Fruit fly (Drosophila melanogaster): ENCODE measurements around the gene CG15046.

The CG15046 gene

dm6 chrX:18537066-18537759, 47.8 kb upstream of the CG15046 start:
- TF ChIP-seq Myc (optimal IDR thresholded peaks at IDR 0.05), result no peak
- no peak for TF ChIP-seq usp (GFP tag; optimal IDR thresholded peaks at IDR 0.05)
- no peak for TF ChIP-seq Abd-B (GFP tag; optimal IDR thresholded peaks at IDR 0.05)
- TF ChIP-seq N (GFP tag; optimal IDR thresholded peaks at IDR 0.05), result no peak
- no peak for TF ChIP-seq Dfd (GFP tag; optimal IDR thresholded peaks at IDR 0.05)
- TF ChIP-seq dmrt93B (GFP tag; optimal IDR thresholded peaks at IDR 0.05), result no peak
- no peak for TF ChIP-seq Hr83 (GFP tag; optimal IDR thresholded peaks at IDR 0.05; ENCODE audit: poor library complexity, severe bottlenecking)
- TF ChIP-seq woc (GFP tag; optimal IDR thresholded peaks at IDR 0.05), result peak; percentile 34
- peak; percentile 22 for TF ChIP-seq Sp1 (GFP tag; optimal IDR thresholded peaks at IDR 0.05)
- TF ChIP-seq rgr (GFP tag; optimal IDR thresholded peaks at IDR 0.05), result no peak
- TF ChIP-seq CG32264 (GFP tag; optimal IDR thresholded peaks at IDR 0.05), result no peak
- TF ChIP-seq CG9705 (GFP tag; optimal IDR thresholded peaks at IDR 0.05), result no peak
- peak; percentile 41 for TF ChIP-seq HLH106 (tag; optimal IDR thresholded peaks at IDR 0.05)
- peak; percentile 37 for TF ChIP-seq psq (GFP tag; optimal IDR thresholded peaks at IDR 0.05)
- no peak for TF ChIP-seq sage (GFP tag; optimal IDR thresholded peaks at IDR 0.05)
- TF ChIP-seq h (GFP tag; optimal IDR thresholded peaks at IDR 0.05), result no peak
- peak; percentile 14 for TF ChIP-seq fru (GFP tag; optimal IDR thresholded peaks at IDR 0.05)
- no peak for TF ChIP-seq lola (GFP tag; optimal IDR thresholded peaks at IDR 0.05)
- TF ChIP-seq sv (GFP tag; optimal IDR thresholded peaks at IDR 0.05), result no peak
- TF ChIP-seq GATAd (GFP tag; optimal IDR thresholded peaks at IDR 0.05), result no peak

dm6 chrX:18534393-18534792, 45.0 kb upstream of the CG15046 start:
- peak; percentile 50 for TF ChIP-seq Vsx2 (GFP tag; optimal IDR thresholded peaks at IDR 0.05; ENCODE audit: partially characterized antibody)
- TF ChIP-seq brk (GFP tag; optimal IDR thresholded peaks at IDR 0.05), result no peak
- peak; percentile 63 to 72 for TF ChIP-seq dl (GFP tag; optimal IDR thresholded peaks at IDR 0.05; ENCODE audit: insufficient read depth in 1 of 2, partially characterized antibody in 2 of 2)
- peak; percentile 84 for TF ChIP-seq Dif (GFP tag; optimal IDR thresholded peaks at IDR 0.05; ENCODE audit: partially characterized antibody)

dm6 chrX:18533308-18533707, 43.9 kb upstream of the CG15046 start:
- TF ChIP-seq dmrt93B (GFP tag; optimal IDR thresholded peaks at IDR 0.05) (no peak), CG32264 (GFP tag; optimal IDR thresholded peaks at IDR 0.05) (no peak), Jra (GFP tag; optimal IDR thresholded peaks at IDR 0.05) (no peak), Abd-B (GFP tag; optimal IDR thresholded peaks at IDR 0.05) (no peak), HLH106 (tag; optimal IDR thresholded peaks at IDR 0.05) (peak; percentile 19), lola (GFP tag; optimal IDR thresholded peaks at IDR 0.05) (no peak), foxo (GFP tag; optimal IDR thresholded peaks at IDR 0.05) (peak in 1 of 2 experiments; percentile 31), ey (GFP tag; optimal IDR thresholded peaks at IDR 0.05) (peak; percentile 32), N (GFP tag; optimal IDR thresholded peaks at IDR 0.05) (no peak), Hr78 (GFP tag; optimal IDR thresholded peaks at IDR 0.05) (no peak), woc (GFP tag; optimal IDR thresholded peaks at IDR 0.05) (no peak), pan (optimal IDR thresholded peaks at IDR 0.05) (no peak), h (GFP tag; optimal IDR thresholded peaks at IDR 0.05) (peak; percentile 15), sv (GFP tag; optimal IDR thresholded peaks at IDR 0.05) (no peak), dl (GFP tag; optimal IDR thresholded peaks at IDR 0.05; ENCODE audit: insufficient read depth in 1 of 2, partially characterized antibody in 2 of 2) (no peak), Vsx2 (GFP tag; optimal IDR thresholded peaks at IDR 0.05; ENCODE audit: partially characterized antibody) (no peak), GATAd (GFP tag; optimal IDR thresholded peaks at IDR 0.05) (no peak), brk (GFP tag; optimal IDR thresholded peaks at IDR 0.05) (no peak), Rel (GFP tag; optimal IDR thresholded peaks at IDR 0.05) (no peak), Rel (tag; optimal IDR thresholded peaks at IDR 0.05) (no peak), tai (GFP tag; optimal IDR thresholded peaks at IDR 0.05) (no peak), Sp1 (GFP tag; optimal IDR thresholded peaks at IDR 0.05) (peak; percentile 28), Dif (GFP tag; optimal IDR thresholded peaks at IDR 0.05; ENCODE audit: partially characterized antibody) (no peak), usp (GFP tag; optimal IDR thresholded peaks at IDR 0.05) (no peak), Myc (optimal IDR thresholded peaks at IDR 0.05) (no peak), Hr83 (GFP tag; optimal IDR thresholded peaks at IDR 0.05; ENCODE audit: poor library complexity, severe bottlenecking) (no peak), Mio (GFP tag; optimal IDR thresholded peaks at IDR 0.05) (no peak), dsf (GFP tag; optimal IDR thresholded peaks at IDR 0.05; ENCODE audit: borderline replicate concordance) (no peak), rgr (GFP tag; optimal IDR thresholded peaks at IDR 0.05) (peak; percentile 40), fru (GFP tag; optimal IDR thresholded peaks at IDR 0.05) (peak; percentile 31), Hnf4 (GFP tag; optimal IDR thresholded peaks at IDR 0.05) (no peak), sage (GFP tag; optimal IDR thresholded peaks at IDR 0.05) (no peak), OdsH (GFP tag; optimal IDR thresholded peaks at IDR 0.05) (peak; percentile 20), jim (GFP tag; optimal IDR thresholded peaks at IDR 0.05) (no peak), CrebA (GFP tag; optimal IDR thresholded peaks at IDR 0.05; ENCODE audit: borderline replicate concordance) (no peak), psq (GFP tag; optimal IDR thresholded peaks at IDR 0.05) (peak; percentile 2), CG9705 (GFP tag; optimal IDR thresholded peaks at IDR 0.05) (no peak), Dfd (GFP tag; optimal IDR thresholded peaks at IDR 0.05) (no peak), br (GFP tag; optimal IDR thresholded peaks at IDR 0.05) (no peak)

All from whole organism, wandering third instar larva.